Fruit fly (Drosophila melanogaster) whole organism, embryonic: ENCODE results near the gene NPF.
A peak's percentile ranks its signal among the peaks of the same experiment; 100 is the strongest.

ENCODE experiments used
- Abd-B ChIP-seq: fragments of 200-800 bp; sonication (Bioruptor generic); optimal IDR thresholded peaks from 2 replicates; lab custom pipeline; 2018; ENCODE audit warnings: missing biosample characterization, mild to moderate bottlenecking, missing genetic modification characterization, moderate library complexity
- CG4328 ChIP-seq: fragments of 200-800 bp; sonication (Bioruptor generic); optimal IDR thresholded peaks from 3 replicates; lab custom pipeline; 2017; ENCODE audit warnings: missing biosample characterization, missing genetic modification reagents, missing genetic modification characterization
- Nf-YB ChIP-seq: fragments of 200-800 bp; sonication (Bioruptor generic); optimal IDR thresholded peaks from 3 replicates; lab custom pipeline; 2019; ENCODE audit warnings: missing biosample characterization, mild to moderate bottlenecking, missing genetic modification characterization, moderate library complexity

dm6 chr3R:16624750-16625549 lies 15.9 kb downstream of the NPF start, which contains the start of gene Fas1:
- TF ChIP-seq Abd-B (GFP tag; lab: Kevin White, UChicago) (peak; percentile 36), CG4328 (GFP tag; lab: Kevin White, UChicago) (no peak), Nf-YB (GFP tag; lab: Kevin White, UChicago) (no peak)
